Worm (Caenorhabditis elegans) whole organism, mixed stage, embryonic: ENCODE data around the gene cts-1.

Source experiments
- M03D4.4 ChIP-seq: sonication (generic microtip); optimal IDR thresholded peaks from 2 replicates; lab custom pipeline; 2017; ENCODE audit warnings: mild to moderate bottlenecking, missing genetic modification characterization, missing compliant biosample characterization
- bed-3 ChIP-seq: fragments of 200-800 bp; sonication (Bioruptor generic); optimal IDR thresholded peaks from 3 replicates; lab custom pipeline; 2018; ENCODE audit warnings: mild to moderate bottlenecking, missing genetic modification characterization, moderate library complexity, missing compliant biosample characterization
- blmp-1 ChIP-seq: fragments of 150-350 bp; optimal IDR thresholded peaks from 2 replicates; lab custom pipeline; 2014; ENCODE audit warnings: missing biosample characterization, missing genetic modification characterization
- ceh-39 ChIP-seq: fragments of 150-350 bp; optimal IDR thresholded peaks from 2 replicates; lab custom pipeline; 2014; ENCODE audit warnings: missing biosample characterization, missing genetic modification characterization
- ceh-83 ChIP-seq: fragments of 200-800 bp; sonication (Bioruptor generic); optimal IDR thresholded peaks from 2 replicates; lab custom pipeline; 2018; ENCODE audit warnings: mild to moderate bottlenecking, missing genetic modification characterization, missing compliant biosample characterization
- ces-1 ChIP-seq: fragments of 150-350 bp; optimal IDR thresholded peaks from 2 replicates; lab custom pipeline; 2014; ENCODE audit warnings: missing biosample characterization, missing genetic modification reagents, missing genetic modification characterization
- cnd-1 ChIP-seq: fragments of 200-800 bp; sonication (Bioruptor generic); optimal IDR thresholded peaks from 2 replicates; lab custom pipeline; 2018; ENCODE audit warnings: mild to moderate bottlenecking, missing genetic modification characterization, missing compliant biosample characterization
- drap-1 ChIP-seq: fragments of 200-800 bp; sonication (Bioruptor generic); optimal IDR thresholded peaks from 3 replicates; lab custom pipeline; 2018; ENCODE audit warnings: mild to moderate bottlenecking, missing genetic modification characterization, missing compliant biosample characterization
- elt-1 ChIP-seq: sonication (generic microtip); optimal IDR thresholded peaks from 2 replicates; lab custom pipeline; 2017; ENCODE audit warnings: missing genetic modification characterization, mild to moderate bottlenecking, missing compliant biosample characterization, antibody characterized with exemption, moderate library complexity, borderline replicate concordance; ENCODE audit not compliant: insufficient read depth
- elt-3 ChIP-seq: fragments of 150-350 bp; optimal IDR thresholded peaks from 2 replicates; lab custom pipeline; 2014; ENCODE audit warnings: missing biosample characterization, missing genetic modification characterization
- flh-1 ChIP-seq: fragments of 200-800 bp; sonication (Bioruptor generic); optimal IDR thresholded peaks from 2 replicates; lab custom pipeline; 2018; ENCODE audit warnings: mild to moderate bottlenecking, missing genetic modification characterization, moderate library complexity, missing compliant biosample characterization
- ham-2 ChIP-seq: fragments of 200-800 bp; sonication (Bioruptor generic); optimal IDR thresholded peaks from 2 replicates; lab custom pipeline; 2018; ENCODE audit warnings: mild to moderate bottlenecking, missing genetic modification characterization, missing compliant biosample characterization
- hlh-1 ChIP-seq: fragments of 150-350 bp; optimal IDR thresholded peaks from 2 replicates; lab custom pipeline; 2014; ENCODE audit warnings: missing biosample characterization, missing genetic modification reagents, missing genetic modification characterization
- lin-13 ChIP-seq: fragments of 150-350 bp; optimal IDR thresholded peaks from 2 replicates; lab custom pipeline; 2014; ENCODE audit warnings: missing biosample characterization, missing genetic modification characterization
- lin-32 ChIP-seq: fragments of 200-800 bp; sonication (Bioruptor generic); optimal IDR thresholded peaks from 2 replicates; lab custom pipeline; 2018; ENCODE audit warnings: mild to moderate bottlenecking, missing genetic modification characterization, missing compliant biosample characterization
- lsy-2 ChIP-seq: fragments of 150-350 bp; optimal IDR thresholded peaks from 2 replicates; lab custom pipeline; 2014; ENCODE audit warnings: missing biosample characterization, missing genetic modification characterization
- mab-5 ChIP-seq: fragments of 150-350 bp; optimal IDR thresholded peaks from 2 replicates; lab custom pipeline; 2014; ENCODE audit warnings: missing biosample characterization, missing genetic modification characterization
- mep-1 ChIP-seq: fragments of 150-350 bp; optimal IDR thresholded peaks from 2 replicates; lab custom pipeline; 2017; ENCODE audit warnings: missing biosample characterization, missing genetic modification reagents, missing genetic modification characterization, inconsistent platforms
- nhr-2 ChIP-seq: fragments of 150-350 bp; optimal IDR thresholded peaks from 2 replicates; lab custom pipeline; 2014; ENCODE audit warnings: missing biosample characterization, missing genetic modification characterization
- nhr-237 ChIP-seq: fragments of 150-350 bp; optimal IDR thresholded peaks from 2 replicates; lab custom pipeline; 2014; ENCODE audit warnings: missing biosample characterization, missing genetic modification characterization
- nhr-28 ChIP-seq: fragments of 150-350 bp; optimal IDR thresholded peaks from 2 replicates; lab custom pipeline; 2014; ENCODE audit warnings: missing biosample characterization, missing genetic modification characterization
- nhr-76 ChIP-seq: sonication (generic microtip); optimal IDR thresholded peaks from 2 replicates; lab custom pipeline; 2017; ENCODE audit warnings: missing biosample characterization, missing genetic modification characterization
- snpc-4 ChIP-seq: fragments of 150-350 bp; optimal IDR thresholded peaks from 2 replicates; lab custom pipeline; 2014; ENCODE audit warnings: missing biosample characterization, missing genetic modification characterization
- sptf-1 ChIP-seq: sonication (generic microtip); optimal IDR thresholded peaks from 2 replicates; lab custom pipeline; 2017; ENCODE audit warnings: mild to moderate bottlenecking, missing genetic modification characterization, moderate library complexity, missing compliant biosample characterization
- tbx-8 ChIP-seq: fragments of 200-800 bp; sonication (Bioruptor generic); optimal IDR thresholded peaks from 2 replicates; lab custom pipeline; 2018; ENCODE audit warnings: mild to moderate bottlenecking, missing genetic modification characterization, moderate library complexity, missing compliant biosample characterization
- unc-120 ChIP-seq: sonication (generic microtip); optimal IDR thresholded peaks from 2 replicates; lab custom pipeline; 2017; ENCODE audit warnings: missing genetic modification characterization, missing compliant biosample characterization; ENCODE audit not compliant: poor library complexity, severe bottlenecking
- unc-39 ChIP-seq: fragments of 150-350 bp; optimal IDR thresholded peaks from 2 replicates; lab custom pipeline; 2014; ENCODE audit warnings: missing biosample characterization, missing genetic modification characterization
- unc-62 ChIP-seq: fragments of 150-350 bp; optimal IDR thresholded peaks from 2 replicates; lab custom pipeline; 2014; ENCODE audit warnings: missing biosample characterization, missing genetic modification reagents, missing genetic modification characterization
- zip-8 ChIP-seq: fragments of 150-350 bp; optimal IDR thresholded peaks from 2 replicates; lab custom pipeline; 2014; ENCODE audit warnings: missing biosample characterization, missing genetic modification characterization
- ztf-11 ChIP-seq: fragments of 150-350 bp; optimal IDR thresholded peaks from 2 replicates; lab custom pipeline; 2014; ENCODE audit warnings: missing biosample characterization, missing genetic modification characterization

Gene cts-1

ce11 chrIII:10186160-10186559 lies 30.3 kb downstream of the cts-1 start, which contains the start of gene unc-47:
TSS of gene unc-47 (minus strand) at chrIII:10186260.
- no peak for TF ChIP-seq lsy-2 (tag; lab: Kevin White, UChicago)

ce11 chrIII:10181868-10182267 lies 34.6 kb downstream of the cts-1 start:
- TF ChIP-seq flh-1 (GFP tag; lab: Kevin White, UChicago) (no peak), nhr-237 (no peak), bed-3 (no peak), elt-3 (no peak), unc-39 (no peak), tbx-8 (GFP tag; lab: Kevin White, UChicago) (no peak), mab-5 (no peak), lin-32 (GFP tag; lab: Kevin White, UChicago) (no peak), ztf-11 (tag; lab: Kevin White, UChicago) (no peak), sptf-1 (tag; lab: Kevin White, UChicago) (no peak), zip-8 (tag; lab: Kevin White, UChicago) (no peak), ceh-39 (tag; lab: Kevin White, UChicago) (no peak), nhr-2 (tag; lab: Kevin White, UChicago) (no peak), lin-13 (tag; lab: Kevin White, UChicago) (no peak), nhr-28 (tag; lab: Kevin White, UChicago) (no peak), elt-1 (no peak), mep-1 (tag; lab: Kevin White, UChicago) (no peak), unc-120 (tag; lab: Kevin White, UChicago) (no peak), lsy-2 (tag; lab: Kevin White, UChicago) (no peak), hlh-1 (tag; lab: Kevin White, UChicago) (no peak)

ce11 chrIII:10179444-10179843 lies 37.0 kb downstream of the cts-1 start:
- TF ChIP-seq ztf-11 (tag; lab: Kevin White, UChicago) = no peak
- TF ChIP-seq nhr-237 = no peak
- TF ChIP-seq ceh-39 (tag; lab: Kevin White, UChicago) = no peak
- no peak for TF ChIP-seq lsy-2 (tag; lab: Kevin White, UChicago)
- TF ChIP-seq nhr-2 (tag; lab: Kevin White, UChicago) = no peak
- TF ChIP-seq ceh-83 = no peak
- TF ChIP-seq M03D4.4 (tag; lab: Kevin White, UChicago) = no peak
- no peak for TF ChIP-seq ces-1
- TF ChIP-seq mep-1 (tag; lab: Kevin White, UChicago) = no peak
- TF ChIP-seq snpc-4 (tag; lab: Kevin White, UChicago) = no peak

ce11 chrIII:10178552-10178951 lies 37.9 kb downstream of the cts-1 start:
- no peak for TF ChIP-seq hlh-1 (tag; lab: Kevin White, UChicago)
- TF ChIP-seq drap-1 (GFP tag; lab: Kevin White, UChicago) = no peak
- TF ChIP-seq tbx-8 (GFP tag; lab: Kevin White, UChicago) = no peak
- no peak for TF ChIP-seq nhr-76 (tag; lab: Kevin White, UChicago)
- TF ChIP-seq nhr-28 (tag; lab: Kevin White, UChicago) = no peak
- no peak for TF ChIP-seq ceh-83
- TF ChIP-seq lin-32 (GFP tag; lab: Kevin White, UChicago) = no peak
- TF ChIP-seq M03D4.4 (tag; lab: Kevin White, UChicago) = no peak
- TF ChIP-seq bed-3 = no peak
- no peak for TF ChIP-seq nhr-2 (tag; lab: Kevin White, UChicago)
- no peak for TF ChIP-seq cnd-1 (tag; lab: Kevin White, UChicago)
- TF ChIP-seq lin-13 (tag; lab: Kevin White, UChicago) = no peak
- TF ChIP-seq unc-39 = no peak
- TF ChIP-seq ham-2 = no peak
- TF ChIP-seq blmp-1 = no peak
- TF ChIP-seq ces-1 = no peak
- TF ChIP-seq unc-62 (GFP tag; lab: Kevin White, UChicago) = no peak

ce11 chrIII:10178023-10178422 lies 38.4 kb downstream of the cts-1 start:
- TF ChIP-seq ceh-83 (no peak), zip-8 (tag; lab: Kevin White, UChicago) (no peak), nhr-76 (tag; lab: Kevin White, UChicago) (no peak), lin-13 (tag; lab: Kevin White, UChicago) (no peak), drap-1 (GFP tag; lab: Kevin White, UChicago) (no peak), cnd-1 (tag; lab: Kevin White, UChicago) (no peak), elt-3 (no peak), unc-39 (no peak), mep-1 (tag; lab: Kevin White, UChicago) (no peak), tbx-8 (GFP tag; lab: Kevin White, UChicago) (no peak), nhr-237 (no peak), nhr-2 (tag; lab: Kevin White, UChicago) (no peak), nhr-28 (tag; lab: Kevin White, UChicago) (no peak), ceh-39 (tag; lab: Kevin White, UChicago) (no peak), blmp-1 (no peak), ham-2 (no peak)
